Fruit fly (Drosophila melanogaster) whole organism, embryonic: ENCODE data around the gene mbm.

Source experiments
- Atf3 ChIP-seq: fragments of 200-800 bp; sonication (Bioruptor generic); optimal IDR thresholded peaks from 3 replicates; lab custom pipeline; 2016; ENCODE audit warnings: missing biosample characterization, missing genetic modification characterization
- Bgb ChIP-seq: fragments of 200-800 bp; sonication (Bioruptor generic); IDR thresholded peaks from 2 replicates; pipeline ENCODE4 v1.3.6; 2022; ENCODE audit warnings: missing biosample characterization, missing genetic modification characterization; ENCODE audit not compliant: partially characterized antibody
- CG11560 ChIP-seq: fragments of 200-800 bp; sonication (Bioruptor generic); IDR thresholded peaks from 3 replicates; pipeline ENCODE4 v1.3.6; 2022; ENCODE audit warnings: missing biosample characterization, missing genetic modification characterization
- CG13287 ChIP-seq: fragments of 200-800 bp; sonication (Bioruptor generic); IDR thresholded peaks from 2 replicates; pipeline ENCODE4 v1.3.6; 2022; ENCODE audit warnings: missing biosample characterization, missing genetic modification characterization; ENCODE audit not compliant: partially characterized antibody
- CG14014 ChIP-seq: fragments of 200-800 bp; sonication (Bioruptor generic); IDR thresholded peaks from 2 replicates; pipeline ENCODE4 v1.3.6; 2022; ENCODE audit warnings: missing biosample characterization, missing genetic modification characterization
- CG1602 ChIP-seq: fragments of 200-800 bp; sonication (Bioruptor generic); optimal IDR thresholded peaks from 3 replicates; lab custom pipeline; 2016; ENCODE audit warnings: missing biosample characterization, missing genetic modification characterization
- CG16813 ChIP-seq: fragments of 200-800 bp; sonication (Bioruptor generic); IDR thresholded peaks from 3 replicates; pipeline ENCODE4 v1.3.6; 2022; ENCODE audit warnings: missing biosample characterization, missing genetic modification characterization; ENCODE audit not compliant: partially characterized antibody
- CG18011 ChIP-seq: fragments of 200-800 bp; sonication (Bioruptor generic); optimal IDR thresholded peaks from 2 replicates; lab custom pipeline; 2017; ENCODE audit warnings: missing biosample characterization, missing genetic modification characterization, mild to moderate bottlenecking, moderate library complexity, missing genotype
- CG7786 ChIP-seq: fragments of 200-800 bp; sonication (Bioruptor generic); optimal IDR thresholded peaks from 2 replicates; lab custom pipeline; 2016; ENCODE audit warnings: missing biosample characterization, missing genetic modification characterization
- CG7987 ChIP-seq: fragments of 200-800 bp; sonication (Bioruptor generic); optimal IDR thresholded peaks from 2 replicates; lab custom pipeline; 2018; ENCODE audit warnings: missing biosample characterization, mild to moderate bottlenecking, missing genetic modification characterization, moderate library complexity
- CG8765 ChIP-seq: fragments of 200-800 bp; sonication (Bioruptor generic); IDR thresholded peaks from 2 replicates; pipeline ENCODE4 v1.3.6; 2022; ENCODE audit warnings: missing biosample characterization, missing genetic modification characterization
- CkIIα-i1 ChIP-seq: fragments of 200-800 bp; sonication (Bioruptor generic); IDR thresholded peaks from 2 replicates; pipeline ENCODE4 v1.3.6; 2022; ENCODE audit warnings: missing biosample characterization, missing genetic modification characterization
- CoRest ChIP-seq: fragments of 200-800 bp; sonication (Bioruptor generic); optimal IDR thresholded peaks from 3 replicates; lab custom pipeline; 2018; ENCODE audit warnings: missing biosample characterization, mild to moderate bottlenecking, missing genetic modification characterization, moderate library complexity
- HLH4C ChIP-seq: fragments of 200-800 bp; sonication (Bioruptor generic); IDR thresholded peaks from 3 replicates; pipeline ENCODE4 v1.3.6; 2022; ENCODE audit warnings: missing biosample characterization, missing genetic modification characterization; ENCODE audit not compliant: partially characterized antibody
- HmgD ChIP-seq: fragments of 200-800 bp; sonication (Bioruptor generic); optimal IDR thresholded peaks from 3 replicates; lab custom pipeline; 2016; ENCODE audit warnings: missing biosample characterization, missing genetic modification characterization
- Hr51 ChIP-seq, 2 experiments: fragments of 200-800 bp; sonication (Bioruptor generic); optimal IDR thresholded peaks; 2 replicates in 1 of 2; 3 replicates in 1 of 2; lab custom pipeline; 2016 to 2018; ENCODE audit warnings: missing biosample characterization in 2 of 2, missing genetic modification characterization in 2 of 2, mild to moderate bottlenecking in 1 of 2, moderate library complexity in 1 of 2
- Hsf ChIP-seq: fragments of 200-800 bp; sonication (Bioruptor generic); optimal IDR thresholded peaks from 3 replicates; lab custom pipeline; 2016; ENCODE audit warnings: missing biosample characterization, missing genetic modification characterization
- PHDP ChIP-seq: fragments of 200-800 bp; sonication (Bioruptor generic); optimal IDR thresholded peaks from 3 replicates; lab custom pipeline; 2018; ENCODE audit warnings: missing biosample characterization, mild to moderate bottlenecking, missing genetic modification characterization, moderate library complexity
- Side ChIP-seq: fragments of 200-800 bp; sonication (Bioruptor generic); optimal IDR thresholded peaks from 2 replicates; lab custom pipeline; 2016; ENCODE audit warnings: missing biosample characterization, missing genetic modification characterization
- Sry-δ ChIP-seq: fragments of 200-800 bp; sonication (Bioruptor generic); optimal IDR thresholded peaks from 2 replicates; lab custom pipeline; 2016; ENCODE audit warnings: missing biosample characterization, missing genetic modification characterization
- Taf1 ChIP-seq: fragments of 200-800 bp; sonication (Bioruptor generic); IDR thresholded peaks from 2 replicates; pipeline ENCODE4 v1.3.6; 2022; ENCODE audit warnings: missing biosample characterization, missing genetic modification characterization
- Xbp1 ChIP-seq: fragments of 200-800 bp; sonication (Bioruptor generic); optimal IDR thresholded peaks from 3 replicates; lab custom pipeline; 2016; ENCODE audit warnings: missing biosample characterization, mild to moderate bottlenecking, missing genetic modification characterization
- ato ChIP-seq: fragments of 200-800 bp; sonication (Bioruptor generic); IDR thresholded peaks from 2 replicates; pipeline ENCODE4 v1.3.6; 2022; ENCODE audit warnings: missing biosample characterization, missing genetic modification characterization; ENCODE audit not compliant: partially characterized antibody
- az2 ChIP-seq: fragments of 200-800 bp; sonication (Bioruptor generic); optimal IDR thresholded peaks from 3 replicates; lab custom pipeline; 2016; ENCODE audit warnings: missing biosample characterization, missing genetic modification characterization
- caup ChIP-seq: fragments of 200-800 bp; sonication (Bioruptor generic); optimal IDR thresholded peaks from 3 replicates; lab custom pipeline; 2017; ENCODE audit warnings: missing biosample characterization, mild to moderate bottlenecking, missing genetic modification characterization, moderate library complexity; ENCODE audit not compliant: severe bottlenecking
- chm ChIP-seq: fragments of 200-800 bp; sonication (Bioruptor generic); IDR thresholded peaks from 2 replicates; pipeline ENCODE4 v1.3.6; 2022; ENCODE audit warnings: missing biosample characterization, missing genetic modification characterization
- ci ChIP-seq: fragments of 200-800 bp; sonication (Bioruptor generic); IDR thresholded peaks from 3 replicates; pipeline ENCODE4 v1.3.6; 2022; ENCODE audit warnings: missing biosample characterization, missing genetic modification characterization
- dmrt11E ChIP-seq: fragments of 200-800 bp; sonication (Bioruptor generic); optimal IDR thresholded peaks from 3 replicates; lab custom pipeline; 2018; ENCODE audit warnings: missing biosample characterization, mild to moderate bottlenecking, missing genetic modification characterization, moderate library complexity
- fd102C ChIP-seq: fragments of 200-800 bp; sonication (Bioruptor generic); optimal IDR thresholded peaks from 2 replicates; lab custom pipeline; 2018; ENCODE audit warnings: missing biosample characterization, mild to moderate bottlenecking, missing genetic modification characterization, moderate library complexity
- gfzf ChIP-seq: fragments of 200-800 bp; sonication (Bioruptor generic); optimal IDR thresholded peaks from 2 replicates; lab custom pipeline; 2016; ENCODE audit warnings: missing biosample characterization, mild to moderate bottlenecking, missing genetic modification characterization, moderate library complexity
- grau ChIP-seq: fragments of 200-800 bp; optimal IDR thresholded peaks from 3 replicates; lab custom pipeline; 2019; ENCODE audit warnings: missing biosample characterization, mild to moderate bottlenecking, missing genetic modification characterization, moderate library complexity
- jing ChIP-seq: fragments of 200-800 bp; sonication (Bioruptor generic); optimal IDR thresholded peaks from 2 replicates; lab custom pipeline; 2018; ENCODE audit warnings: missing biosample characterization, mild to moderate bottlenecking, missing genetic modification characterization
- jumu ChIP-seq: fragments of 200-800 bp; sonication (Bioruptor generic); optimal IDR thresholded peaks from 3 replicates; lab custom pipeline; 2016; ENCODE audit warnings: missing biosample characterization, missing genetic modification characterization
- lola ChIP-seq, 3 experiments: fragments of >200 bp in 2 of 3; fragments of 200-800 bp in 1 of 3; sonication (Bioruptor generic) in 1 of 3; optimal IDR thresholded peaks; 2 replicates each; lab custom pipeline; 2017 to 2019; ENCODE audit warnings: missing biosample characterization in 3 of 3, missing genetic modification characterization in 3 of 3, mild to moderate bottlenecking in 1 of 3, moderate library complexity in 1 of 3
- nerfin-1 ChIP-seq: fragments of 200-800 bp; sonication (Bioruptor generic); optimal IDR thresholded peaks from 3 replicates; lab custom pipeline; 2019; ENCODE audit warnings: missing biosample characterization, mild to moderate bottlenecking, missing genetic modification characterization, moderate library complexity
- nerfin-2 ChIP-seq: fragments of 200-800 bp; sonication (Bioruptor generic); IDR thresholded peaks from 2 replicates; pipeline ENCODE4 v1.3.6; 2022; ENCODE audit warnings: missing biosample characterization, missing genetic modification characterization; ENCODE audit not compliant: partially characterized antibody
- org-1 ChIP-seq: fragments of 200-800 bp; sonication (Bioruptor generic); optimal IDR thresholded peaks from 2 replicates; lab custom pipeline; 2017; ENCODE audit warnings: missing biosample characterization, missing genetic modification characterization
- otp ChIP-seq: fragments of 200-800 bp; sonication (Bioruptor generic); IDR thresholded peaks from 3 replicates; pipeline ENCODE4, ENCODE4 v1.3.6; 2022; ENCODE audit warnings: missing biosample characterization, missing genetic modification characterization
- pzg ChIP-seq: fragments of 200-800 bp; sonication (Bioruptor generic); optimal IDR thresholded peaks from 3 replicates; lab custom pipeline; 2018; ENCODE audit warnings: missing biosample characterization, mild to moderate bottlenecking, missing genetic modification characterization, moderate library complexity
- repo ChIP-seq: fragments of 200-800 bp; sonication (Bioruptor generic); optimal IDR thresholded peaks from 2 replicates; lab custom pipeline; 2016; ENCODE audit warnings: missing biosample characterization, missing genetic modification characterization
- slou ChIP-seq: fragments of 200-800 bp; sonication (Bioruptor generic); optimal IDR thresholded peaks from 3 replicates; lab custom pipeline; 2016; ENCODE audit warnings: missing biosample characterization, missing genetic modification characterization
- sug ChIP-seq: fragments of 200-800 bp; optimal IDR thresholded peaks from 2 replicates; lab custom pipeline; 2019; ENCODE audit warnings: missing biosample characterization, mild to moderate bottlenecking, missing genetic modification characterization, moderate library complexity
- tll ChIP-seq, 2 experiments: fragments of 200-800 bp in 1 of 2; fragments of >200 bp in 1 of 2; sonication (Bioruptor generic) in 1 of 2; optimal IDR thresholded peaks; 2 replicates each; lab custom pipeline; 2017 to 2019; ENCODE audit warnings: missing biosample characterization in 2 of 2, missing genetic modification characterization in 2 of 2, mild to moderate bottlenecking in 1 of 2, moderate library complexity in 1 of 2
- vnd ChIP-seq: fragments of 200-800 bp; sonication (Bioruptor generic); IDR thresholded peaks from 3 replicates; pipeline ENCODE4 v1.3.6; 2022; ENCODE audit warnings: missing biosample characterization, missing genetic modification characterization; ENCODE audit not compliant: partially characterized antibody
- vvl ChIP-seq: fragments of 200-800 bp; sonication (Bioruptor generic); IDR thresholded peaks from 2 replicates; pipeline ENCODE4 v1.3.6; 2022; ENCODE audit warnings: missing biosample characterization, missing genetic modification characterization
- zen ChIP-seq: fragments of 200-800 bp; sonication (Bioruptor generic); optimal IDR thresholded peaks from 3 replicates; lab custom pipeline; 2018; ENCODE audit warnings: missing biosample characterization, mild to moderate bottlenecking, missing genetic modification characterization, moderate library complexity
- zfh1 ChIP-seq: fragments of 200-800 bp; sonication (Bioruptor generic); IDR thresholded peaks from 3 replicates; pipeline ENCODE4 v1.3.6; 2022; ENCODE audit warnings: missing biosample characterization, missing genetic modification characterization
- zfh2 ChIP-seq: fragments of 200-800 bp; sonication (Bioruptor generic); optimal IDR thresholded peaks from 2 replicates; lab custom pipeline; 2016; ENCODE audit warnings: missing biosample characterization, missing genetic modification characterization

The mbm gene

dm6 chr2L:277122-277671 lies 3.7 kb upstream of the mbm start, which contains the start of gene smo (continued):
- TF ChIP-seq lola (GFP tag; optimal IDR thresholded peaks at IDR 0.05; lab: Kevin White, UChicago) (no peak), fd102C (GFP tag; lab: Kevin White, UChicago) (no peak), chm (GFP tag; lab: Robert Waterston, UW) (no peak), ato (peak; percentile 81), org-1 (GFP tag; lab: Kevin White, UChicago) (no peak), HLH4C (GFP tag; lab: Robert Waterston, UW) (peak; percentile 86), CG7987 (GFP tag; lab: Kevin White, UChicago) (no peak), Hsf (GFP tag; lab: Kevin White, UChicago) (peak; percentile 43), zfh1 (0 out of 3 replicates have a peak, but pooled peaks have one; percentile 11), az2 (GFP tag; lab: Kevin White, UChicago) (no peak), CG8765 (no peak), otp (no peak), CG13287 (GFP tag; lab: Robert Waterston, UW) (peak; percentile 90), CG14014 (GFP tag; lab: Robert Waterston, UW) (no peak), ci (GFP tag; lab: Robert Waterston, UW) (no peak), nerfin-2 (GFP tag; lab: Robert Waterston, UW) (peak; percentile 55; the same call in 1 of the 2 replicates), CG16813 (GFP tag; lab: Robert Waterston, UW) (peak; percentile 89), grau (tag; lab: Kevin White, UChicago) (peak; percentile 28), jing (GFP tag; lab: Kevin White, UChicago) (no peak), tll (GFP tag; optimal IDR thresholded peaks at IDR 0.05; lab: Kevin White, UChicago) (peak in 1 of 2 experiments; percentile 33), vnd (GFP tag; lab: Robert Waterston, UW) (peak; percentile 79), zen (peak; percentile 23), CoRest (tag; lab: Kevin White, UChicago) (peak; percentile 39), PHDP (peak; percentile 32), CG18011 (GFP tag; lab: Kevin White, UChicago) (peak; percentile 19), Hr51 (GFP tag; optimal IDR thresholded peaks at IDR 0.05; lab: Kevin White, UChicago) (peak in 1 of 2 experiments; percentile 68), CG1602 (GFP tag; lab: Kevin White, UChicago) (peak; percentile 10), slou (GFP tag; lab: Kevin White, UChicago) (peak; percentile 44), HmgD (GFP tag; lab: Kevin White, UChicago) (peak; percentile 57), gfzf (GFP tag; lab: Kevin White, UChicago) (peak; percentile 95), jumu (GFP tag; lab: Kevin White, UChicago) (peak; percentile 61), Side (GFP tag; lab: Kevin White, UChicago) (peak; percentile 73), CG11560 (peak; percentile 21; the same call in 1 of the 3 replicates), repo (peak; percentile 42), Xbp1 (GFP tag; lab: Kevin White, UChicago) (peak; percentile 56), CkIIα-i1 (GFP tag; lab: Robert Waterston, UW) (no peak), dmrt11E (peak; percentile 34), sug (peak; percentile 35), Atf3 (GFP tag; lab: Kevin White, UChicago) (peak; percentile 15), caup (peak; percentile 13), zfh2 (GFP tag; lab: Kevin White, UChicago) (peak; percentile 34), nerfin-1 (tag; lab: Kevin White, UChicago) (peak; percentile 14), Bgb (peak; percentile 87), Sry-δ (GFP tag; lab: Kevin White, UChicago) (peak; percentile 98), pzg (GFP tag; lab: Kevin White, UChicago) (peak; percentile 96), vvl (GFP tag; lab: Robert Waterston, UW) (peak; percentile 52; the same call in 1 of the 2 replicates), CG7786 (peak; percentile 24), Taf1 (GFP tag; lab: Robert Waterston, UW) (no peak)
